Fruit fly (Drosophila melanogaster) whole organism, embryonic: ENCODE data around the gene enc.
A peak's percentile ranks its signal among the peaks of the same experiment; 100 is the strongest.

Experiments
- Awh ChIP-seq: fragments of 200-800 bp; sonication (Bioruptor generic); IDR thresholded peaks from 2 replicates; pipeline ENCODE4, ENCODE4 v1.3.6; 2022; ENCODE audit warnings: missing biosample characterization, missing genetic modification characterization
- B-H1 ChIP-seq: fragments of 200-800 bp; sonication (Bioruptor generic); IDR thresholded peaks from 3 replicates; pipeline ENCODE4 v1.3.6; 2022; ENCODE audit warnings: missing biosample characterization, missing genetic modification characterization
- CG10209 ChIP-seq: fragments of 200-800 bp; sonication (Bioruptor generic); optimal IDR thresholded peaks from 3 replicates; lab custom pipeline; 2017; ENCODE audit warnings: missing biosample characterization, mild to moderate bottlenecking, missing genetic modification characterization, missing genetic modification reagents
- CG11456 ChIP-seq: fragments of 200-800 bp; sonication (Bioruptor generic); IDR thresholded peaks from 3 replicates; pipeline ENCODE4 v1.3.6; 2022; ENCODE audit warnings: missing biosample characterization, missing genetic modification characterization
- CG12236 ChIP-seq: fragments of 200-800 bp; sonication (Bioruptor generic); optimal IDR thresholded peaks from 2 replicates; lab custom pipeline; 2016; ENCODE audit warnings: missing biosample characterization, missing genetic modification characterization
- CG14050 ChIP-seq: fragments of 200-800 bp; sonication (Bioruptor generic); IDR thresholded peaks from 3 replicates; pipeline ENCODE4 v1.3.6; 2022; ENCODE audit warnings: missing biosample characterization, missing genetic modification characterization
- CG15011 ChIP-seq: fragments of 200-800 bp; sonication (Bioruptor generic); optimal IDR thresholded peaks from 3 replicates; lab custom pipeline; 2018; ENCODE audit warnings: missing biosample characterization, mild to moderate bottlenecking, missing genetic modification characterization
- CG15073 ChIP-seq: fragments of 200-800 bp; sonication (Bioruptor generic); optimal IDR thresholded peaks from 2 replicates; lab custom pipeline; 2016; ENCODE audit warnings: missing biosample characterization, missing genetic modification characterization
- CG1647 ChIP-seq: fragments of 200-800 bp; sonication (Bioruptor generic); optimal IDR thresholded peaks from 3 replicates; lab custom pipeline; 2016; ENCODE audit warnings: missing biosample characterization, missing genetic modification characterization
- CG17328 ChIP-seq: fragments of 200-800 bp; sonication (Bioruptor generic); IDR thresholded peaks from 2 replicates; pipeline ENCODE4 v1.3.6; 2022; ENCODE audit warnings: missing biosample characterization, missing genetic modification characterization
- CG17361 ChIP-seq: fragments of 200-800 bp; sonication (Bioruptor generic); IDR thresholded peaks from 3 replicates; pipeline ENCODE4 v1.3.6; 2022; ENCODE audit warnings: missing biosample characterization, missing genetic modification characterization
- CG1792 ChIP-seq: fragments of 200-800 bp; sonication (Bioruptor generic); optimal IDR thresholded peaks from 2 replicates; lab custom pipeline; 2016; ENCODE audit warnings: missing biosample characterization, missing genetic modification characterization
- CG3163 ChIP-seq: fragments of 200-800 bp; sonication (Bioruptor generic); optimal IDR thresholded peaks from 3 replicates; lab custom pipeline; 2016; ENCODE audit warnings: missing biosample characterization, missing genetic modification characterization
- CG32767 ChIP-seq: fragments of 200-800 bp; sonication (Bioruptor generic); IDR thresholded peaks from 2 replicates; pipeline ENCODE4 v1.3.6; 2022; ENCODE audit warnings: missing biosample characterization, missing genetic modification characterization
- CG3281 ChIP-seq: fragments of 200-800 bp; sonication (Bioruptor generic); optimal IDR thresholded peaks from 3 replicates; lab custom pipeline; 2017; ENCODE audit warnings: missing biosample characterization, mild to moderate bottlenecking, missing genetic modification characterization
- CG7745 ChIP-seq: fragments of 200-800 bp; sonication (Bioruptor generic); optimal IDR thresholded peaks from 2 replicates; lab custom pipeline; 2018; ENCODE audit warnings: missing biosample characterization, mild to moderate bottlenecking, missing genetic modification characterization, moderate library complexity
- CG8388 ChIP-seq: fragments of 200-800 bp; sonication (Bioruptor generic); optimal IDR thresholded peaks from 2 replicates; lab custom pipeline; 2019; ENCODE audit warnings: missing biosample characterization, mild to moderate bottlenecking, missing genetic modification characterization, moderate library complexity
- CG9727 ChIP-seq: fragments of 200-800 bp; sonication (Bioruptor generic); optimal IDR thresholded peaks from 3 replicates; lab custom pipeline; 2017; ENCODE audit warnings: missing biosample characterization, mild to moderate bottlenecking, missing genetic modification characterization
- GATAe ChIP-seq: fragments of 200-800 bp; sonication (Bioruptor generic); conservative IDR thresholded peaks from 2 replicates; pipeline ENCODE4 v1.3.6; 2022; ENCODE audit warnings: missing biosample characterization, missing genetic modification characterization
- H15 ChIP-seq: fragments of 200-800 bp; sonication (Bioruptor generic); IDR thresholded peaks from 3 replicates; pipeline ENCODE4 v1.3.6; 2022; ENCODE audit warnings: missing biosample characterization, missing genetic modification characterization
- Lim3 ChIP-seq: fragments of 200-800 bp; sonication (Bioruptor generic); IDR thresholded peaks from 2 replicates; pipeline ENCODE4 v1.3.6; 2022; ENCODE audit warnings: missing biosample characterization, missing genetic modification characterization
- NK7.1 ChIP-seq: fragments of 200-800 bp; sonication (Bioruptor generic); optimal IDR thresholded peaks from 3 replicates; lab custom pipeline; 2016; ENCODE audit warnings: missing biosample characterization, missing genetic modification characterization
- Oli ChIP-seq: fragments of 200-800 bp; sonication (Bioruptor generic); optimal IDR thresholded peaks from 2 replicates; lab custom pipeline; 2018; ENCODE audit warnings: missing biosample characterization, mild to moderate bottlenecking, missing genetic modification characterization, moderate library complexity
- Pdp1 ChIP-seq, 2 experiments: fragments of 200-800 bp; sonication (Bioruptor generic); optimal IDR thresholded peaks; 3 replicates each; lab custom pipeline; 2016; ENCODE audit warnings: missing biosample characterization in 2 of 2, missing genetic modification characterization in 2 of 2, mild to moderate bottlenecking in 1 of 2, moderate library complexity in 1 of 2
- Rx ChIP-seq: fragments of 200-800 bp; sonication (Bioruptor generic); IDR thresholded peaks from 2 replicates; pipeline ENCODE4 v1.3.6; 2022; ENCODE audit warnings: missing biosample characterization, missing genetic modification characterization
- TFAM ChIP-seq: fragments of 200-800 bp; sonication (Bioruptor generic); optimal IDR thresholded peaks from 2 replicates; lab custom pipeline; 2017; ENCODE audit warnings: missing biosample characterization, missing genetic modification characterization, inconsistent platforms
- Usf ChIP-seq: fragments of 200-800 bp; sonication (Bioruptor generic); optimal IDR thresholded peaks from 2 replicates; lab custom pipeline; 2017; ENCODE audit warnings: missing genotype, missing biosample characterization, missing genetic modification characterization
- amos ChIP-seq: fragments of 200-800 bp; sonication (Bioruptor generic); IDR thresholded peaks from 2 replicates; pipeline ENCODE4 v1.3.6; 2022; ENCODE audit warnings: missing biosample characterization, missing genetic modification characterization; ENCODE audit not compliant: partially characterized antibody
- bbx ChIP-seq: fragments of 200-800 bp; sonication (Bioruptor generic); IDR thresholded peaks from 2 replicates; pipeline ENCODE4 v1.3.6; 2022; ENCODE audit warnings: missing biosample characterization, missing genetic modification characterization; ENCODE audit not compliant: partially characterized antibody
- cato ChIP-seq: fragments of 200-800 bp; sonication (Bioruptor generic); optimal IDR thresholded peaks from 2 replicates; lab custom pipeline; 2016; ENCODE audit warnings: missing biosample characterization, missing genetic modification characterization, borderline replicate concordance
- cg ChIP-seq: fragments of 200-800 bp; sonication (Bioruptor generic); optimal IDR thresholded peaks from 3 replicates; lab custom pipeline; 2019; ENCODE audit warnings: missing biosample characterization, mild to moderate bottlenecking, missing genetic modification characterization, moderate library complexity
- chn ChIP-seq: fragments of 200-800 bp; sonication (Bioruptor generic); optimal IDR thresholded peaks from 2 replicates; lab custom pipeline; 2016; ENCODE audit warnings: missing biosample characterization, missing genetic modification characterization
- dan ChIP-seq: fragments of 200-800 bp; sonication (Bioruptor generic); IDR thresholded peaks from 2 replicates; pipeline ENCODE4 v1.3.6; 2022; ENCODE audit warnings: missing biosample characterization, missing genetic modification characterization
- dati ChIP-seq: fragments of 200-800 bp; sonication (Bioruptor generic); IDR thresholded peaks from 2 replicates; pipeline ENCODE4 v1.3.6; 2022; ENCODE audit warnings: missing biosample characterization, missing genetic modification characterization
- grau ChIP-seq: fragments of 200-800 bp; optimal IDR thresholded peaks from 3 replicates; lab custom pipeline; 2019; ENCODE audit warnings: missing biosample characterization, mild to moderate bottlenecking, missing genetic modification characterization, moderate library complexity
- gt ChIP-seq: fragments of 200-800 bp; sonication (Bioruptor generic); IDR thresholded peaks from 2 replicates; pipeline ENCODE4 v1.3.6; 2022; ENCODE audit warnings: missing biosample characterization, missing genetic modification characterization
- ham ChIP-seq: fragments of 200-800 bp; sonication (Bioruptor generic); IDR thresholded peaks from 2 replicates; pipeline ENCODE4 v1.3.6; 2022; ENCODE audit warnings: missing biosample characterization, missing genetic modification characterization
- insv ChIP-seq, 2 experiments: fragments of 200-800 bp; sonication (Bioruptor generic); optimal IDR thresholded peaks; 3 replicates each; lab custom pipeline; 2016 to 2018; ENCODE audit warnings: missing biosample characterization in 2 of 2, missing genetic modification characterization in 2 of 2
- klu ChIP-seq: fragments of 200-800 bp; sonication (Bioruptor generic); IDR thresholded peaks from 2 replicates; pipeline ENCODE4 v1.3.6; 2022; ENCODE audit warnings: missing biosample characterization, missing genetic modification characterization
- kni ChIP-seq: fragments of 200-800 bp; sonication (Bioruptor generic); optimal IDR thresholded peaks from 3 replicates; lab custom pipeline; 2017; ENCODE audit warnings: mild to moderate bottlenecking, missing biosample characterization, missing genetic modification reagents, missing genetic modification characterization
- knrl ChIP-seq: fragments of 200-800 bp; sonication (Bioruptor generic); IDR thresholded peaks from 3 replicates; pipeline ENCODE4 v1.3.6; 2022; ENCODE audit warnings: missing biosample characterization, missing genetic modification characterization; ENCODE audit not compliant: partially characterized antibody
- mirr ChIP-seq: fragments of 200-800 bp; sonication (Bioruptor generic); optimal IDR thresholded peaks from 3 replicates; lab custom pipeline; 2018; ENCODE audit warnings: missing biosample characterization, mild to moderate bottlenecking, missing genetic modification characterization
- oc ChIP-seq: fragments of 200-800 bp; sonication (Bioruptor generic); optimal IDR thresholded peaks from 2 replicates; lab custom pipeline; 2018; ENCODE audit warnings: missing biosample characterization, mild to moderate bottlenecking, missing genetic modification characterization, moderate library complexity
- odd ChIP-seq: fragments of 200-800 bp; sonication (Bioruptor generic); optimal IDR thresholded peaks from 2 replicates; lab custom pipeline; 2017; ENCODE audit warnings: missing biosample characterization, mild to moderate bottlenecking, missing genetic modification characterization
- pan ChIP-seq, 4 experiments: fragments of >200 bp in 3 of 4; fragments of 200-800 bp in 1 of 4; sonication (Bioruptor generic) in 1 of 4; optimal IDR thresholded peaks in 3 of 4; IDR thresholded peaks in 1 of 4; 2 replicates each; pipeline versions ENCODE4 v1.3.6 to Lab custom; 2017 to 2022; ENCODE audit warnings: missing biosample characterization in 2 of 4, missing genetic modification characterization in 2 of 4, mixed read lengths in 1 of 4
- pho ChIP-seq: fragments of 200-800 bp; sonication (Bioruptor generic); optimal IDR thresholded peaks from 2 replicates; lab custom pipeline; 2016; ENCODE audit warnings: missing biosample characterization, missing genetic modification characterization
- salm ChIP-seq: fragments of 200-800 bp; sonication (Bioruptor generic); optimal IDR thresholded peaks from 2 replicates; lab custom pipeline; 2018; ENCODE audit warnings: missing biosample characterization, mild to moderate bottlenecking, missing genetic modification characterization
- vvl ChIP-seq: fragments of 200-800 bp; sonication (Bioruptor generic); IDR thresholded peaks from 2 replicates; pipeline ENCODE4 v1.3.6; 2022; ENCODE audit warnings: missing biosample characterization, missing genetic modification characterization
- zen ChIP-seq: fragments of 200-800 bp; sonication (Bioruptor generic); optimal IDR thresholded peaks from 3 replicates; lab custom pipeline; 2018; ENCODE audit warnings: missing biosample characterization, mild to moderate bottlenecking, missing genetic modification characterization, moderate library complexity

enc gene

dm6 chr3L:3855194-3855980, 36.9 kb downstream of the enc start:
- TF ChIP-seq kni (no peak), CG9727 (peak; percentile 82), Lim3 (GFP tag; lab: Robert Waterston, UW) (no peak), Oli (tag; lab: Kevin White, UChicago) (peak; percentile 69), mirr (GFP tag; lab: Kevin White, UChicago) (no peak), H15 (no peak), Usf (peak; percentile 8), TFAM (GFP tag; lab: Kevin White, UChicago) (no peak), NK7.1 (GFP tag; lab: Kevin White, UChicago) (no peak), CG12236 (GFP tag; lab: Kevin White, UChicago) (no peak), Awh (peak; percentile 81), CG14050 (GFP tag; lab: Robert Waterston, UW) (no peak), CG1792 (GFP tag; lab: Kevin White, UChicago) (no peak), vvl (GFP tag; lab: Robert Waterston, UW) (peak; percentile 73), bbx (GFP tag; lab: Robert Waterston, UW) (no peak), CG15073 (GFP tag; lab: Kevin White, UChicago) (no peak), gt (GFP tag; lab: Robert Waterston, UW) (no peak), oc (tag; lab: Kevin White, UChicago) (peak; percentile 61), Rx (peak; percentile 17; the same call in 1 of the 2 replicates), CG10209 (peak; percentile 56), odd (GFP tag; lab: Kevin White, UChicago) (peak; percentile 19), CG3281 (GFP tag; lab: Kevin White, UChicago) (no peak), CG17328 (GFP tag; lab: Robert Waterston, UW) (peak; percentile 68), dan (GFP tag; lab: Robert Waterston, UW) (no peak), B-H1 (GFP tag; lab: Robert Waterston, UW) (no peak), chn (GFP tag; lab: Kevin White, UChicago) (peak; percentile 11), zen (tag; lab: Kevin White, UChicago) (peak; percentile 56), CG15011 (GFP tag; lab: Kevin White, UChicago) (no peak), CG32767 (GFP tag; lab: Robert Waterston, UW) (no peak), amos (GFP tag; lab: Robert Waterston, UW) (no peak), CG3163 (no peak), CG17361 (GFP tag; lab: Robert Waterston, UW) (peak; percentile 66; the same call in 2 of the 3 replicates), pan (optimal IDR thresholded peaks at IDR 0.05; lab: Kevin White, UChicago) (no peak), pan (GFP tag; optimal IDR thresholded peaks at IDR 0.05 in 1 of 2, IDR thresholded peaks at IDR 0.05 in 1 of 2) (no peak), grau (peak; percentile 51), dati (GFP tag; lab: Robert Waterston, UW) (no peak), klu (GFP tag; lab: Robert Waterston, UW) (no peak), knrl (GFP tag; lab: Robert Waterston, UW) (no peak), cato (GFP tag; lab: Kevin White, UChicago) (peak; percentile 3), CG8388 (GFP tag; lab: Kevin White, UChicago) (peak; percentile 68), pho (GFP tag; lab: Kevin White, UChicago) (no peak), CG11456 (GFP tag; lab: Robert Waterston, UW) (no peak), insv (GFP tag; optimal IDR thresholded peaks at IDR 0.05; lab: Kevin White, UChicago) (no peak), salm (tag; lab: Kevin White, UChicago) (no peak), CG7745 (no peak), Pdp1 (GFP tag; optimal IDR thresholded peaks at IDR 0.05; lab: Kevin White, UChicago) (peak; percentile 22 to 25), GATAe (GFP tag; lab: Robert Waterston, UW) (no peak), CG1647 (GFP tag; lab: Kevin White, UChicago) (no peak), ham (GFP tag; lab: Robert Waterston, UW) (no peak), cg (GFP tag; lab: Kevin White, UChicago) (peak; percentile 49)
